Worm (Caenorhabditis elegans) whole organism, L4 larva: ENCODE data around the gene C56G2.5.
A peak's percentile ranks its signal among the peaks of the same experiment; 100 is the strongest.

ENCODE experiments used
- F37D6.2 ChIP-seq: sonication (generic microtip); optimal IDR thresholded peaks from 2 replicates; lab custom pipeline; 2016; ENCODE audit warnings: mild to moderate bottlenecking, missing genetic modification characterization, missing compliant biosample characterization
- F44E2.7 ChIP-seq: fragments of 200-800 bp; sonication (Bioruptor generic); IDR thresholded peaks from 2 replicates; pipeline ENCODE4 v2.1.2; 2022; ENCODE audit warnings: missing genetic modification characterization, missing compliant biosample characterization
- R02D3.7 ChIP-seq: fragments of 150-350 bp; sonication (generic microtip); optimal IDR thresholded peaks from 3 replicates; lab custom pipeline; 2014; ENCODE audit warnings: missing biosample characterization, missing genetic modification characterization
- aha-1 ChIP-seq: fragments of 150-350 bp; peaks from one replicate; lab custom pipeline; 2014; ENCODE audit warnings: missing biosample characterization, missing genetic modification characterization
- ceh-20 ChIP-seq: fragments of 200-800 bp; sonication (Bioruptor generic); IDR thresholded peaks from 2 replicates; pipeline ENCODE4 v1.3.6; 2022; ENCODE audit warnings: missing genetic modification reagents, missing genetic modification characterization, missing compliant biosample characterization
- ceh-28 ChIP-seq: fragments of 150-350 bp; optimal IDR thresholded peaks from 2 replicates; lab custom pipeline; 2014; ENCODE audit warnings: missing biosample characterization, missing genetic modification reagents, missing genetic modification characterization
- cey-2 ChIP-seq: sonication (generic microtip); optimal IDR thresholded peaks from 3 replicates; lab custom pipeline; 2017; ENCODE audit warnings: missing genetic modification characterization, mild to moderate bottlenecking, missing compliant biosample characterization, antibody characterized with exemption, borderline replicate concordance; ENCODE audit not compliant: insufficient read depth
- ctbp-1 ChIP-seq: fragments of 200-800 bp; sonication (Bioruptor generic); IDR thresholded peaks from 2 replicates; pipeline ENCODE4 v1.3.6; 2022; ENCODE audit warnings: missing genetic modification reagents, missing genetic modification characterization, missing compliant biosample characterization
- daf-12 ChIP-seq: fragments of 150-350 bp; optimal IDR thresholded peaks from 2 replicates; lab custom pipeline; 2014; ENCODE audit warnings: missing biosample characterization, missing genetic modification reagents, missing genetic modification characterization
- daf-16 ChIP-seq, 3 experiments: sonication (generic microtip); optimal IDR thresholded peaks; 2 replicates each; lab custom pipeline; 2016 to 2017; ENCODE audit warnings: missing genetic modification characterization in 3 of 3, missing genetic modification reagents in 3 of 3, mild to moderate bottlenecking in 2 of 3, missing compliant biosample characterization in 2 of 3, missing biosample characterization in 1 of 3, moderate library complexity in 1 of 3
- dmd-6 ChIP-seq: fragments of 200-800 bp; sonication (Bioruptor generic); IDR thresholded peaks from 2 replicates; pipeline ENCODE4 v1.3.6; 2022; ENCODE audit warnings: missing genetic modification reagents, missing genetic modification characterization, missing compliant biosample characterization
- dmd-8 ChIP-seq: fragments of 200-800 bp; sonication (Bioruptor generic); IDR thresholded peaks from 2 replicates; pipeline ENCODE4 v1.3.6; 2022; ENCODE audit warnings: missing genetic modification characterization, missing compliant biosample characterization
- dpl-1 ChIP-seq: fragments of 150-350 bp; optimal IDR thresholded peaks from 2 replicates; lab custom pipeline; 2014; ENCODE audit warnings: missing biosample characterization, missing genetic modification reagents, missing genetic modification characterization
- dve-1 ChIP-seq: sonication (generic microtip); optimal IDR thresholded peaks from 2 replicates; lab custom pipeline; 2017; ENCODE audit warnings: antibody characterized with exemption, mild to moderate bottlenecking, missing genetic modification characterization, missing compliant biosample characterization; ENCODE audit not compliant: insufficient read depth
- egl-43 ChIP-seq: fragments of 200-800 bp; sonication (Bioruptor generic); IDR thresholded peaks from 2 replicates; pipeline ENCODE4 v1.3.6; 2022; ENCODE audit warnings: missing genetic modification reagents, missing genetic modification characterization, missing compliant biosample characterization
- fkh-10 ChIP-seq: fragments of 150-350 bp; optimal IDR thresholded peaks from 2 replicates; lab custom pipeline; 2014; ENCODE audit warnings: missing biosample characterization, missing genetic modification reagents, missing genetic modification characterization
- hif-1 ChIP-seq, 2 experiments: sonication (generic microtip); optimal IDR thresholded peaks; 2 replicates each; lab custom pipeline; 2016 to 2017; ENCODE audit warnings: missing compliant biosample characterization in 2 of 2, missing genetic modification characterization in 2 of 2, missing genetic modification reagents in 2 of 2, missing genotype in 2 of 2, mild to moderate bottlenecking in 1 of 2
- hlh-30 ChIP-seq: sonication (generic microtip); optimal IDR thresholded peaks from 2 replicates; lab custom pipeline; 2017; ENCODE audit warnings: antibody characterized with exemption, mild to moderate bottlenecking, missing genetic modification characterization, missing compliant biosample characterization; ENCODE audit not compliant: insufficient read depth
- hmg-1.1 ChIP-seq: fragments of 200-800 bp; sonication (Bioruptor generic); IDR thresholded peaks from 2 replicates; pipeline ENCODE4 v1.3.6; 2022; ENCODE audit warnings: missing genetic modification reagents, missing genetic modification characterization, missing compliant biosample characterization
- lin-15B ChIP-seq: fragments of 150-350 bp; sonication (generic microtip); optimal IDR thresholded peaks from 3 replicates; lab custom pipeline; 2014; ENCODE audit warnings: missing biosample characterization, missing genetic modification characterization
- lin-29 ChIP-seq: fragments of 200-800 bp; sonication (Bioruptor generic); IDR thresholded peaks from 2 replicates; pipeline ENCODE4 v1.3.6; 2022; ENCODE audit warnings: missing genetic modification reagents, missing genetic modification characterization, missing compliant biosample characterization
- lsy-2 ChIP-seq, 2 experiments: fragments of 150-350 bp in 1 of 2; sonication (generic microtip) in 1 of 2; optimal IDR thresholded peaks; 2 replicates each; lab custom pipeline; 2014 to 2017; ENCODE audit warnings: missing biosample characterization in 2 of 2, missing genetic modification characterization in 2 of 2
- madf-5 ChIP-seq, 2 experiments: fragments of 200-800 bp; sonication (Bioruptor generic); IDR thresholded peaks; 2 replicates each; pipeline ENCODE4 v1.3.6; 2022; ENCODE audit warnings: missing compliant biosample characterization in 2 of 2, missing genetic modification characterization in 2 of 2
- mdl-1 ChIP-seq, 2 experiments: fragments of 150-350 bp in 1 of 2; sonication (generic microtip) in 1 of 2; optimal IDR thresholded peaks; 2 replicates each; lab custom pipeline; 2014 to 2017; ENCODE audit warnings: missing biosample characterization in 2 of 2, missing genetic modification characterization in 2 of 2
- mep-1 ChIP-seq: fragments of 150-350 bp; sonication (generic microtip); optimal IDR thresholded peaks from 3 replicates; lab custom pipeline; 2014; ENCODE audit warnings: missing biosample characterization, missing genetic modification characterization
- mes-2 ChIP-seq: sonication (generic microtip); optimal IDR thresholded peaks from 2 replicates; lab custom pipeline; 2016; ENCODE audit warnings: missing genotype, mild to moderate bottlenecking, missing genetic modification characterization, missing compliant biosample characterization; ENCODE audit not compliant: poor library complexity, severe bottlenecking
- mxl-2 ChIP-seq: fragments of 200-800 bp; sonication (Bioruptor generic); conservative IDR thresholded peaks from 2 replicates; pipeline ENCODE4 v1.3.6; 2022; ENCODE audit warnings: missing genetic modification reagents, missing genetic modification characterization, missing compliant biosample characterization
- nhr-25 ChIP-seq: sonication (generic microtip); optimal IDR thresholded peaks from 2 replicates; lab custom pipeline; 2017; ENCODE audit warnings: missing genetic modification characterization, mild to moderate bottlenecking, missing compliant biosample characterization, antibody characterized with exemption, moderate library complexity, borderline replicate concordance; ENCODE audit not compliant: insufficient read depth
- nhr-48 ChIP-seq: sonication (generic microtip); optimal IDR thresholded peaks from 2 replicates; lab custom pipeline; 2016; ENCODE audit warnings: mild to moderate bottlenecking, missing genetic modification characterization, missing compliant biosample characterization
- pha-4 ChIP-seq, 2 experiments: fragments of 150-350 bp in 1 of 2; fragments of 200-800 bp in 1 of 2; sonication (Bioruptor generic) in 1 of 2; IDR thresholded peaks in 1 of 2; optimal IDR thresholded peaks in 1 of 2; 2 replicates each; pipeline versions ENCODE4 v1.3.6 to Lab custom; 2014 to 2022; ENCODE audit warnings: missing genetic modification characterization in 2 of 2, missing genetic modification reagents in 2 of 2, missing biosample characterization in 1 of 2, missing compliant biosample characterization in 1 of 2
- pqm-1 ChIP-seq: sonication (generic microtip); optimal IDR thresholded peaks from 2 replicates; lab custom pipeline; 2017; ENCODE audit warnings: missing biosample characterization, missing genetic modification characterization
- rbr-2 ChIP-seq: sonication (generic microtip); optimal IDR thresholded peaks from 2 replicates; lab custom pipeline; 2016; ENCODE audit warnings: missing genotype, missing genetic modification characterization, missing compliant biosample characterization
- saeg-2 ChIP-seq: fragments of 200-800 bp; sonication (Bioruptor generic); IDR thresholded peaks from 2 replicates; pipeline ENCODE4 v1.3.6; 2022; ENCODE audit warnings: missing genetic modification reagents, missing genetic modification characterization, missing compliant biosample characterization
- sdz-12 ChIP-seq: fragments of 200-800 bp; sonication (Bioruptor generic); optimal IDR thresholded peaks from 2 replicates; lab custom pipeline; 2018; ENCODE audit warnings: mild to moderate bottlenecking, missing genetic modification characterization, missing compliant biosample characterization
- set-16 ChIP-seq: fragments of 200-800 bp; sonication (Bioruptor generic); IDR thresholded peaks from 2 replicates; pipeline ENCODE4 v1.3.6; 2022; ENCODE audit warnings: missing genetic modification reagents, missing genetic modification characterization, missing compliant biosample characterization
- unc-62 ChIP-seq, 3 experiments: fragments of 150-350 bp in 1 of 3; sonication (generic microtip); optimal IDR thresholded peaks in 2 of 3; peaks in 1 of 3; 1 replicate in 1 of 3; 2 replicates in 2 of 3; lab custom pipeline; 2014 to 2017; ENCODE audit warnings: missing biosample characterization in 3 of 3, missing genetic modification characterization in 3 of 3, missing genetic modification reagents in 3 of 3, missing genotype in 1 of 3
- zag-1 ChIP-seq: fragments of 150-350 bp; optimal IDR thresholded peaks from 2 replicates; lab custom pipeline; 2014; ENCODE audit warnings: missing biosample characterization, missing genetic modification characterization

Gene C56G2.5

ce11 chrIII:6348578-6348977 is 24.5 kb upstream of the C56G2.5 start:
- peak in 1 of 2 experiments; percentile 45 for TF ChIP-seq unc-62 (GFP tag; optimal IDR thresholded peaks at IDR 0.05 in 1 of 2; lab: Kevin White, UChicago)
- no peak for TF ChIP-seq unc-62 (tag; optimal IDR thresholded peaks at IDR 0.05; lab: Kevin White, UChicago)
- no peak for TF ChIP-seq R02D3.7 (tag; lab: Kevin White, UChicago)
- no peak for TF ChIP-seq cey-2 (tag; lab: Kevin White, UChicago)
- TF ChIP-seq lin-29 (GFP tag; lab: Robert Waterston, UW): no peak
- TF ChIP-seq pqm-1 (tag; lab: Kevin White, UChicago): no peak
- peak in 1 of 2 experiments; percentile 73 for TF ChIP-seq mdl-1 (tag; optimal IDR thresholded peaks at IDR 0.05; lab: Kevin White, UChicago)
- peak; percentile 37 for TF ChIP-seq rbr-2 (tag; lab: Kevin White, UChicago)
- TF ChIP-seq nhr-48 (tag; lab: Kevin White, UChicago): peak; percentile 5
- TF ChIP-seq sdz-12 (GFP tag; lab: Kevin White, UChicago): no peak
- no peak for TF ChIP-seq pha-4 (GFP tag; IDR thresholded peaks at IDR 0.05; lab: Robert Waterston, UW)
- TF ChIP-seq pha-4 (tag; optimal IDR thresholded peaks at IDR 0.05; lab: Kevin White, UChicago): no peak
- no peak for TF ChIP-seq dmd-8 (GFP tag; lab: Robert Waterston, UW)
- TF ChIP-seq dve-1 (tag; lab: Kevin White, UChicago): no peak
- TF ChIP-seq ceh-28 (tag; lab: Kevin White, UChicago): no peak
- peak; percentile 69 for TF ChIP-seq fkh-10 (GFP tag; lab: Kevin White, UChicago)
- peak in 1 of 2 experiments; percentile 19 for TF ChIP-seq hif-1 (tag; optimal IDR thresholded peaks at IDR 0.05; lab: Kevin White, UChicago)
- TF ChIP-seq aha-1 (tag; lab: Kevin White, UChicago): peak; percentile 88
- no peak for TF ChIP-seq F44E2.7 (GFP tag; lab: Robert Waterston, UW)
- TF ChIP-seq dmd-6 (GFP tag; lab: Robert Waterston, UW): peak; percentile 36
- no peak for TF ChIP-seq lin-15B
- TF ChIP-seq daf-16 (GFP tag; optimal IDR thresholded peaks at IDR 0.05; lab: Kevin White, UChicago): no peak
- no peak for TF ChIP-seq daf-16 (tag; optimal IDR thresholded peaks at IDR 0.05; lab: Kevin White, UChicago)
- TF ChIP-seq mep-1 (tag; lab: Kevin White, UChicago): peak; percentile 16
- TF ChIP-seq daf-12 (tag; lab: Kevin White, UChicago): no peak
- TF ChIP-seq zag-1: no peak
- TF ChIP-seq nhr-25: no peak
- peak; percentile 35; the same call in 1 of the 2 replicates for TF ChIP-seq set-16 (GFP tag; lab: Robert Waterston, UW)
- peak; percentile 38 for TF ChIP-seq F37D6.2 (tag; lab: Kevin White, UChicago)
- TF ChIP-seq mes-2 (tag; lab: Kevin White, UChicago): no peak
- no peak for TF ChIP-seq madf-5 (GFP tag; IDR thresholded peaks at IDR 0.05; lab: Robert Waterston, UW)
- peak; percentile 73 for TF ChIP-seq ctbp-1 (GFP tag; lab: Robert Waterston, UW)
- 0 out of 2 replicates have a peak, but pooled peaks have one; percentile 16 for TF ChIP-seq hmg-1.1 (GFP tag; lab: Robert Waterston, UW)
- TF ChIP-seq ceh-20: no peak
- TF ChIP-seq mxl-2 (GFP tag; lab: Robert Waterston, UW): no peak
- peak; percentile 77 for TF ChIP-seq hlh-30 (tag; lab: Kevin White, UChicago)
- TF ChIP-seq lsy-2 (tag; optimal IDR thresholded peaks at IDR 0.05; lab: Kevin White, UChicago): peak in 1 of 2 experiments; percentile 66
- peak; percentile 67; the same call in 1 of the 2 replicates for TF ChIP-seq egl-43 (GFP tag; lab: Robert Waterston, UW)
- no peak for TF ChIP-seq saeg-2 (GFP tag; lab: Robert Waterston, UW)

ce11 chrIII:6345968-6346498 is 22.0 kb upstream of the C56G2.5 start, which contains the start of the genes trmt-10C.2 and C56G2.22:
Gene trmt-10C.2, plus strand, starts transcription at chrIII:6346281.
Gene C56G2.22, plus strand, starts transcription at chrIII:6346448.
- TF ChIP-seq daf-16 (GFP tag; optimal IDR thresholded peaks at IDR 0.05; lab: Kevin White, UChicago) (no peak), daf-16 (tag; optimal IDR thresholded peaks at IDR 0.05; lab: Kevin White, UChicago) (peak; percentile 87), pha-4 (GFP tag; IDR thresholded peaks at IDR 0.05; lab: Robert Waterston, UW) (no peak), pha-4 (tag; optimal IDR thresholded peaks at IDR 0.05; lab: Kevin White, UChicago) (peak; percentile 8), dpl-1 (GFP tag; lab: Kevin White, UChicago) (no peak), aha-1 (tag; lab: Kevin White, UChicago) (peak; percentile 2)
